Fruit fly (Drosophila melanogaster) whole organism, larva: ENCODE results near the gene Sras.
A peak's percentile ranks its signal among the peaks of the same experiment; 100 is the strongest.

ENCODE experiments used
- noc ChIP-seq: fragments of 200-800 bp; sonication (Bioruptor generic); optimal IDR thresholded peaks from 3 replicates; lab custom pipeline; 2019; ENCODE audit warnings: missing biosample characterization, mild to moderate bottlenecking, missing genetic modification characterization, moderate library complexity

Sras gene

DNA sequence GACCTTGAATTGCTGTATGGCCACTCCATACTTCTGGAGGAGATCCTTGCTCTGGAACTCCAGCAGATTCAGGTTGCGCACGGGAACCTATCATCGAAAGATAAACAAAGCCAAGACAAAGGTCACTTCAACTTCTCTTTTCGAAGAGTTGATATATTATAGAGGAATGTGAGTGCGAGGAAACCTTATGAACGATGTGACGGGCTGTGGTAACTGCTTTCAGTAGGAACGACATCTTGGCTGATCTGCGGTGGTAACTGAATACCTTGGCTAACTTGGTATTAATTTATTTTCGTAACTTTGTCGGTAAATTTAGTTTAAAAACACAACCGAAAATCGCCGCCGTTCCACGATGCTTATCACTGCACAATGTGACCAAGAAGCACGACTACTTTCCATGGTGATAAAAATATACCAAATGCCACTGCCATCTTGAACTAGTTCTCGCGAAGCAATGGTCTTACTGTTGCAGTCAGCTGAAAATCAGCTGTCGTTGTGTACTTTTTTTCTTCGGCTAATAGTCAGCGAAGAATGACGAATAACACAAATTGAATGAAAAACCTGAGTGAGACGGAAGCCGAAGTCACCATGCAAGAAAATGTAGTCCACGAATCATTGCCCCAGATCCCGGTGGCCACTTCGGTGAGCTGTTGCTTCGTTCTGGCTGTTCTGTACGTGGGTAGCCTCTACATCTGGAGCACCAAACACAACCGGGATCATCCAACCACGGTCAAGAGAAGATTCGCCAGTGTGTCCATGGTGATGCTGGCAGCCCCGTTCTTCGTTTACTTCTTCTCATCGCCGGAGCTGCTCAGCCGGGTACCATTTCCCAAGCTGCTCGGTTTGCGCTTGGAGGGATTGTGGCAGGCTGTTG is at the start of gene Sras, which contains the start of gene ScsbetaG:
Gene Sras (plus strand): TSS at position 466 of the 874 bp plus-strand sequence.
Gene ScsbetaG (minus strand): TSS at position 383 of the 874 bp plus-strand sequence.
- no peak for TF ChIP-seq noc (tag; lab: Kevin White, UChicago)

DNA sequence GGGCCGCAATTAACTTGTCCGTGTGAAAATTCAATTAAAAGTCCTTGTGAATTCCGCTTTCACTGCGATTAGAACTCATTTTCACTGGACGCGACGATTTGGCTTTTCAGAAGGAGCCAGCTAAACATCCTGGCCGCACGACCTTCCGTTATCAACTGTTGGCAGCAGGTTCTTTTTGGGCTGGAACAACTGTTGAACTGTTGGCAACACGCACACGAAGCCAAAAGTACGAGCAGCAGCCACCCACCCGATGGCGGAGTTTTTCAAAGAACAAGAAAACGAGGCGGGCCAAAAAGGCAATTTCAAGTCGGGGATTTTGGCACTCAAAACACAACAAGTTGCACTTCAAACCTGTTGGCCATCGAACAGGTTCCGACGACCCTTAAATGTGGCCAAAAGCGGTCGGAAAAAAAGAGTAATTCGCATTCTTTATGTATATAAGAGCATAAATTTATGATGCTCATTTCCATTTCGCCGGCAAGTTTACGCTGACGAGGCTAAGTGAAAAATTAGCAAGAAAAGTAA is 40.6 kb upstream of the Sras start:
- no peak for TF ChIP-seq noc (tag; lab: Kevin White, UChicago)

DNA sequence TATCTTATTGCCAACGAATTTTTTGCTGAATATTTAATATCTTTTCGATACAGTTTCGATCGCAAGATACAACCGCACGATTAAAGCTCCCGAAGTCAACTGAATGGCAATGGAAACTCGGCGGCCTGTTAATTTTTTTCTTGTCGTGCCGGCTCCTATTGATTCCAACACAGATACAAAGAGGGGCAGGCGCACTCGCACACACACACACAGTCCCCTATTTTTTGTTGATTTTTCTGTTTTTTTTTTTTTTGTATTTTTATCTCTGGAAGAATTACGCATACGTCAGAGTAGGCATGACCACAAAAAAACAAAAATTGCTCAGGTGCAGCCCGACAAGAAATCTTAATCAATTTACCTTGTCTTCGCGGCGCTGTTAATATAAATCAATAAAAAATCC is 34.3 kb upstream of the Sras start, which contains the start of gene Lkr:
Gene Lkr (minus strand): TSS at position 101 of the 400 bp plus-strand sequence.
- TF ChIP-seq noc (tag; lab: Kevin White, UChicago), result no peak

DNA sequence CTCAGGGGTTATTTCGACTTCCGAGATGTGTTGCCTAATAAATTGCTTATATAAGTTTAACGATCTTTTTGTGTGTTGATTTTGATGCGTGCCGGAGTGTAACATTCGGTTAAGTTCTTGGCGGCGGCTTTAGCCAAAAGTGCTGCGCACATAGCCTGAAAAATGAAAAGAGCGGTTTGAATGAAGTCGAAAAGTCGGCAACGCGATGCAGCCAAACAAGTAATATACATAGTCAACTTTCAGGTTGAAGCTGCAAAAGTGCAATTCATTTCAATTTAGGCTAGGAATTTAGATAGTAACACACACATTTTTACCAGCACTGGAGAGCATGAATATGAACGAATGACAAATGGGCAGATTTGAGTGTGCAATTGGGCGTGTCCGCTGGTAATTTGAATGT is 29.3 kb upstream of the Sras start:
- TF ChIP-seq noc (tag; lab: Kevin White, UChicago), result no peak

DNA sequence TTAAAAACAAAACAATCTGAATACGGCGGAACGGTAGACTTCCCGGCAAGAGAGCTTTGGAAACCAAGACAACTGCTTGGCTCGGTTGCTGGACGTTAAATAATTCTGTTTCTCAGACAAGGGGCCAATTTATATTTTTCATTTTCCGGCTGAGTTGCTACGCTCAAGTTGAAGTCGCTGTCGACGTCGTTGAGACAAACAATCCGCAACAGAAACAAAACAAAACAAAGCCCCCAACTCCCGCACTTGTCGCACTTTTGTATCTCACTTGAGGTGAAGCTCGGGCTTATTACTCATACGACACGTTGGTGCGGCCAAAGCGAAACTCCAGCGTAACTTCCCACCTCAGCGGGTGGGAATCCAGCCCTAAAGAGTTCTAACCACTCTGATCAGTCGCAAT is 27.9 kb upstream of the Sras start, which contains the start of gene CG13285:
Gene CG13285 (minus strand): TSS at position 101 of the 400 bp plus-strand sequence.
- TF ChIP-seq noc (tag; lab: Kevin White, UChicago), result no peak

DNA sequence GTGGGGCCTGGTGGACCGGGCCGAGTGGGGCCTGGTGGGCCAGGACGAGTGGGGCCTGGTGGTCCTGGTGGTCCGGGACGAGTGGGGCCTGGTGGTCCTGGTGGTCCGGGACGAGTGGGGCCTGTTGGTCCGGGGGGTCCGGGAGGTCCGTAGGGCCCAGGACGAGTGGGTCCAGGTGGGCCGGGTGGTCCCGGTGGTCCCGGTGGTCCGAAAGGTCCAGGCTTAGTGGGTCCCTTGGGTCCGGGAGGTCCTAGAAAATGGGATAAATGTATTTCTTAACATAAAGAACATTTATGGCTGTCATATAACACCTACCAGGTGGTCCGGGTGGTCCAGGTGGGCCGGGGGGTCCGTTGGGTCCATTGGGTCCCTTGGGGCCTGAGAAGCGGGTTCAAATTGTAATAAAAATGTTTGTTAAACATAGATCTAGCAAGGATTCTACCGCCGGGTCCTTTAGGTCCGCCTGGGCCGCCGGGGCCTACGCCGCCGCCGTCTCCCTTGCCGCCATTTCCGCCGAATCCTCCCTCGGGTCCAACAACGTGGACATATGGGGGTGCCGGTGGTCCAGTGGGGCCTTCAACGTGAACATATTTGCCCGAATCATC is 22.8 kb upstream of the Sras start:
- TF ChIP-seq noc (tag; lab: Kevin White, UChicago), result no peak

DNA sequence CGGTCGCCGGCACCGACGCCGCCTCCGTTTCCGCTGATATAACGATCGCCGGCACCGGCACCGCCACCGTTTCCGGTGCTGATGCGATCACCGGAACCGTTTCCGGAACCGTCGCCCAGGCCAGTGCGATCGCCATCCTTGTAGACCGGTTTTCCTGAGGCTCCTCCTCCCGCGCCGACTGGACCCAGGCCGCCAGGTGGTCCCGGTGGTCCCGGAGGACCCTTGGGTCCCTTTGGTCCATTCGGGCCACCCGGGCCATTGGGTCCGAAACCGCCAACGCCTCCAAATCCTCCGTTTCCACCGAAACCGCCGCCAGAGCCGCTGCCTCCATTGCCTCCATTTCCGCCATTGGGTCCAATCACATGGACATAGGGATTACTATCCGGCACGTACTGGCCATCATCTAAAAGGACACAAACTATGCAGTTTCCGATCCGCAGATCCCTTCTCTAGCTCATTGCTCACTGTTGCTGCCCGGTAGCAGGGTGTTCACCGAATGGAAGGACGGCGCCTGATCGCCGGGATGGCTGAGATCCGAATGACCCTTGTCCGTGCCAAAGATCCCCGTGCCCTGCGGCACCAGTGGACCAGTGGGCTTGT is 20.7 kb upstream of the Sras start:
- no peak for TF ChIP-seq noc (tag; lab: Kevin White, UChicago)

DNA sequence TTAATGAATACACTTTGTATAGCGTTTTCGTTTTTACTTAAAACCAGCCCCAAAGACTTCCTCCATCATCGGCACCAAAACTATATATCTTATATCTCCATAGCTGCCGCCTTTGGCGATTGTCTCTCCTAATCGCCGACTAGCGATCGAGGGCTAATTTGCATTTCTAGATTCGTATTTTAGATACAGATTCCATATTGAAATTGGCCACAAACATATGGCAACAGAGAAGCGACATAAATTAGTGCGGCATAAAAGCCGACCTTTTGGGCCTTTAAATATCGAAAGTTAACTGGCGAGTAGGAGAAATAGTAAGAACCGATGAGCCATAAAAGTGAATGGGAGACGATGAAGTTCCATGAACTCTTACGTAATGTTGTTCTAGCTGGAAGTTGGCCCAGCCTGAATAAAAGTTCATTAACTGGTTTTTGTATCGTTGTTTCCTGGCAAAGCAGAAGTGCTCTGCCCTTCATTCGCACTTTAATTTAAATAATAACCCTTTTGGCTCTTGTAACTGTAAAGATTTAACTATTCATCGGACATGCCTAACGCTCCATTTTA is 15.0 kb upstream of the Sras start:
- no peak for TF ChIP-seq noc (tag; lab: Kevin White, UChicago)

DNA sequence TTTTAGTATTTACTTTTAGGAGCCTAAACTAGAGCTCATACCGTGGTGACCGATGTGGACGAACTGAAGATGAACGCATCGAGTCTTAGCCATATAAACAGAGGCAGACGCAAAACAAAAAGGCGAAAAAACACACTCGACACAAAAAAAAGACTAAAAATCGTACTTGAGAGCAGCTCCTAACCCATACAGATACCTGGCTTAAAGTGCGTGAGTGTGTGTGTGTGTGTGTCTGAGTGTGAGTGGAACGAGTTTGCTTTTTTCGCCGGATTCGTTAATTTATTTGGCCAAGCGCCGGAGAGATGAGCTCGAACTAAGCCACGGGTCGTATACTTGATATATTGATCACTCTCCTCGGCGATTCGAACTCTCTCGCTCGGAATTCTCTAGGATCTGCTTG is 12.5 kb upstream of the Sras start, which contains the start of gene frm:
Gene frm (minus strand): TSS at position 73 of the 400 bp plus-strand sequence.
- TF ChIP-seq noc (tag; lab: Kevin White, UChicago), result no peak

DNA sequence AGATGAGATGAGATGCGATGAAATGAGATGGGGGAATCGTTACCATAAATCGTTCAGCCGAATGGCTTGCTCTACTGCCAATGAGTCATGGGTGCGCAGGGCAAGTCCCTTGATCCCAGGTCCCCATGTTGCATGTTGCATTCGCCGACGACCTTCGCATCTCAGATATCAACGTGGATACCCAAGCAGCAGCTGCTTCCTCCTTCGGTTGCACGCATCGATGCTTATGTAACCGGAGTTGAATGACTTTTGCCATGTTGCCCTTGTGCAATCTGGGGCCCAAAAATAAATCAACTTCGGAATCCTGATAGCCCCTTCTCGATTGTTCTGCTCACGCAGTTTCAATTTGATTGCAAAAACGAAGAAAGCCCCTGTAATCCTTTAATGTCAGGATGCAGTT is 9.9 kb upstream of the Sras start:
- no peak for TF ChIP-seq noc (tag; lab: Kevin White, UChicago)

DNA sequence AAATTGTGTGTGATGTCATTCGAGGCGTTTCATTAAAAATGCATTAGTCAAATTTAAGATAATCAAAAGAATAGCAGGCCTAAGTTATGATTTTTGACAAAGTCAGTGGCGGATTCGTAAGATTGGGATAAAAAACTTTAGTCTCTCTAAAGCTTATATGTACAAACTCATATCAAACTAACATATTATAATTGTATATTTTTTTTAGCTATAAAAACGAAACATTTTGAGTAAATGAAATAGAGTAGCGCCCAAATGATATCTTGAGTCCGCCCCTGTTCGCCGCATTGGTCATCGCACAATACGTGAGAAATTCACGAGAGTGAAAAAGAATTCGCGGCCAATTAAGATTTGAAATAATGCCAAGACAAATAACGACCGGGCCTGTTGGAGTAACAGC is 9.2 kb upstream of the Sras start:
- TF ChIP-seq noc (tag; lab: Kevin White, UChicago), result peak; percentile 65

DNA sequence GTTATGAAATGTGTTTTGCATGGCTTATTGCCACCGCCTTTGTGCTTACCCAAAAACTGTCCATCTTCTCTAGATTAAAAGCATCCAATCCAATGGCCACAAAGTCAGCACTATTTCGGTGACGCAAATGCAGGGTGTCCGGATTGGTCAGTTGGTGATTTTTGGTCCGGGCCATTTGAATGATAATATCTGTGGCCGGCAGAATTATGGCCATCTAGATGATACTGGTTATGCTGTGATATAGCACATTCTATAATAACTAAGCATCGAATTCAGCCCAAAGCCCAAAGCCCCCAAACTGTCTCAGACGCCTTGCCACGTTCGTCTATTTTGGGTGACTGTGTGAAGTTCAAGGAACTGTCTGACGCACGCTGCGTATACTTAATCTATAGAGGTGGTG is 7.4 kb upstream of the Sras start:
- TF ChIP-seq noc (tag; lab: Kevin White, UChicago), result no peak

DNA sequence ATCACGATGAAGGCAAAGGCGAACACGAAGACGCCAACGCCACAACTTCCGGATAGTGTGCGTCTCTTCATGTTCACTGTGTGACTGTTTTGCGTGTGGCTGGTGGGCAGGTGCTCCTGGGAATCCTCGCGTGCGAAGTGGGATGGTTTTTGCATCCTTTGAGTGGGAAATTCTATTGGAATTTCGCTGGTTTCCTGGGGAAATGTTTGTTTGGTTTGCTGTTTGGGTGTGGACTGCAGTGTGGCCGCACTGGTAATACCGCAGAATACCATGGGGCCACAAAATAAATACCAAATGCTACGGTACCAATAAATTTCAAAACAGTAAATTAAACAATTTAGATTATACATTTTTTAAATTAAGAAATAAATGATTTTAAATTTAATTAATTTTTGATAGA is 2.2 kb upstream of the Sras start, which contains the start of gene sinu:
Gene sinu (minus strand): TSS at position 258 of the 400 bp plus-strand sequence.
- no peak for TF ChIP-seq noc (tag; lab: Kevin White, UChicago)

DNA sequence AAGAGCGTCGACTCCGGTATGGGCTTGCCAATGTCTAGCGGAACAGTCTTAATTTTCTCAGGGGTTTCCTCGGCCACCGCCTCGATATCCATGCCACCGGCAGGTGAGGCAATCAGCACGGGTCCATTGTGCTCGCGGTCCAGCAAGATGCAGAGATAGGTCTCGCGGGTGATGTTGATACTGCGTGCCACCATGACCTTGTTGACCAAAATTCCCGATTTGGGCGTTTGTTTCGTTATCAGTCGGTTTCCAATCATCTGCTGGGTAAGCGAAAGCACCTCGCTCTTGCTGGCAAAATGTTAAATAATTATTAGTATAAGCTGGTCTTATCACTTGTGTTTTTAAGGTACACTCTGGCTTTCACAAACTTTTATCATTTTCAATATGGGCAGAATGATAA is 990 bp upstream of the Sras start:
- TF ChIP-seq noc (tag; lab: Kevin White, UChicago), result no peak

DNA sequence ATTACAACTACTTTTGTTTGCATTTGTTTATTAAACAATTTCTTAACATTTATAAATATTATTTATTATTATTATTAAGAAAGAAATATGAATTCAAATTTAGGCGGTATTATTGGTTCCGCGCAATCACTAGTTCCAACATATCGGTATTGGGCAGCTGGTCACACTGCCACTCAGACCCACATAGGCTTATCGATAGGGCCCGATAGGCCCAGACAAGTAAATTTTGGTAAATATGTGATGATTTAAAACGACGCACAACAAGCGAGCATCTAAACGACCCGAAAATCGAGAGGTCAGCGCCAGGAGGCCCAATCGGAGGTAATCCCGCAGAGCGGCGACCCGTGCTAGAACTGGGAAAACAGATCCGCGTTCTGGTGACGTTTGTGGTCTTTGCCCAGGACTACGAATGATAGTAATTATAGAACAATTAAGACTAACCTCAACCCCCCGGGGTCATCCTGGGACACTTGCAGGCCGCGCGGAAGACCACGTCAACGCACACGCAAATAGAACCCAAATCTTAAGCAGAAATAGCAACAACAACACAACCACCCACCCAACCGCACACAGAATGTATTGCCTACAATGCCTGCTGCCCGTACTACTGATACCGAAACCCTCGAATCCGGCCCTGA is 1.6 kb downstream of the Sras start, which contains the start of gene bc10:
Gene bc10 (plus strand): TSS at position 181 of the 638 bp plus-strand sequence.
- TF ChIP-seq noc (tag; lab: Kevin White, UChicago), result no peak
